Worm (Caenorhabditis elegans) whole organism, L2 larva: ENCODE data around the gene F44F4.15.

ENCODE experiments used
- C34F6.9 ChIP-seq: fragments of 150-350 bp; optimal IDR thresholded peaks from 2 replicates; lab custom pipeline; 2014; ENCODE audit warnings: missing biosample characterization, missing genetic modification characterization
- F13H6.1 ChIP-seq: sonication (generic microtip); optimal IDR thresholded peaks from 2 replicates; lab custom pipeline; 2016; ENCODE audit warnings: missing genetic modification characterization, missing compliant biosample characterization
- R02D3.7 ChIP-seq: fragments of 150-350 bp; optimal IDR thresholded peaks from 2 replicates; lab custom pipeline; 2014; ENCODE audit warnings: missing biosample characterization, missing genetic modification characterization
- Y55F3AM.14 ChIP-seq: fragments of 200-800 bp; sonication (Bioruptor generic); optimal IDR thresholded peaks from 2 replicates; lab custom pipeline; 2018; ENCODE audit warnings: mild to moderate bottlenecking, missing genetic modification characterization, missing compliant biosample characterization
- ZK546.5 ChIP-seq: sonication (generic microtip); optimal IDR thresholded peaks from 2 replicates; lab custom pipeline; 2017; ENCODE audit warnings: missing biosample characterization, missing genetic modification characterization
- aly-2 ChIP-seq: fragments of 150-350 bp; optimal IDR thresholded peaks from 2 replicates; lab custom pipeline; 2014; ENCODE audit warnings: missing biosample characterization, missing genetic modification characterization
- ama-1 ChIP-seq: fragments of 150-350 bp; optimal IDR thresholded peaks from 2 replicates; lab custom pipeline; 2018; ENCODE audit warnings: inconsistent platforms
- blmp-1 ChIP-seq: sonication (generic microtip); optimal IDR thresholded peaks from 2 replicates; lab custom pipeline; 2017; ENCODE audit warnings: missing genetic modification characterization, mild to moderate bottlenecking, missing compliant biosample characterization, antibody characterized with exemption, moderate library complexity; ENCODE audit not compliant: insufficient read depth
- ceh-16 ChIP-seq: fragments of 150-350 bp; optimal IDR thresholded peaks from 2 replicates; lab custom pipeline; 2014; ENCODE audit warnings: missing biosample characterization, missing genetic modification characterization
- crh-2 ChIP-seq: sonication (generic microtip); optimal IDR thresholded peaks from 2 replicates; lab custom pipeline; 2017; ENCODE audit warnings: missing biosample characterization, missing genetic modification characterization
- dmd-4 ChIP-seq: sonication (generic microtip); optimal IDR thresholded peaks from 2 replicates; lab custom pipeline; 2017; ENCODE audit warnings: missing biosample characterization, missing genetic modification characterization
- egl-27 ChIP-seq: sonication (generic microtip); optimal IDR thresholded peaks from 3 replicates; lab custom pipeline; 2017; ENCODE audit warnings: missing biosample characterization, missing genetic modification reagents, missing genetic modification characterization
- elt-1 ChIP-seq: fragments of 150-350 bp; optimal IDR thresholded peaks from 2 replicates; lab custom pipeline; 2014; ENCODE audit warnings: missing biosample characterization, missing genetic modification characterization
- elt-3 ChIP-seq: sonication (generic microtip); optimal IDR thresholded peaks from 2 replicates; lab custom pipeline; 2017; ENCODE audit warnings: missing biosample characterization, missing genetic modification characterization
- fos-1 ChIP-seq: fragments of 150-350 bp; optimal IDR thresholded peaks from 2 replicates; lab custom pipeline; 2014; ENCODE audit warnings: missing biosample characterization, missing genetic modification characterization
- gmeb-1 ChIP-seq: fragments of 150-350 bp; optimal IDR thresholded peaks from 2 replicates; lab custom pipeline; 2014; ENCODE audit warnings: missing biosample characterization, missing genetic modification characterization
- lin-11 ChIP-seq: fragments of 150-350 bp; sonication (generic microtip); optimal IDR thresholded peaks from 2 replicates; lab custom pipeline; 2014; ENCODE audit warnings: missing biosample characterization, missing genetic modification characterization, inconsistent platforms, mixed read lengths
- lin-13 ChIP-seq: fragments of 150-350 bp; optimal IDR thresholded peaks from 2 replicates; lab custom pipeline; 2014; ENCODE audit warnings: missing biosample characterization, missing genetic modification reagents, missing genetic modification characterization
- lin-39 ChIP-seq: fragments of 150-350 bp; optimal IDR thresholded peaks from 2 replicates; lab custom pipeline; 2014; ENCODE audit warnings: missing biosample characterization, missing genetic modification reagents, missing genetic modification characterization
- lsy-2 ChIP-seq, 2 experiments: fragments of 150-350 bp in 1 of 2; sonication (generic microtip) in 1 of 2; optimal IDR thresholded peaks; 2 replicates each; lab custom pipeline; 2014 to 2017; ENCODE audit warnings: missing biosample characterization in 2 of 2, missing genetic modification characterization in 2 of 2
- mab-5 ChIP-seq: fragments of 150-350 bp; optimal IDR thresholded peaks from 2 replicates; lab custom pipeline; 2014; ENCODE audit warnings: missing biosample characterization, missing genetic modification characterization
- mbf-1 ChIP-seq: sonication (generic microtip); optimal IDR thresholded peaks from 2 replicates; lab custom pipeline; 2017; ENCODE audit warnings: missing biosample characterization, missing genetic modification characterization
- mdl-1 ChIP-seq, 2 experiments: fragments of 150-350 bp in 1 of 2; sonication (generic microtip) in 1 of 2; optimal IDR thresholded peaks; 2 replicates each; lab custom pipeline; 2017; ENCODE audit warnings: missing biosample characterization in 2 of 2, missing genetic modification characterization in 2 of 2
- nhr-10 ChIP-seq: sonication (generic microtip); optimal IDR thresholded peaks from 2 replicates; lab custom pipeline; 2017; ENCODE audit warnings: missing biosample characterization, missing genetic modification characterization
- nhr-12 ChIP-seq: fragments of 150-350 bp; optimal IDR thresholded peaks from 2 replicates; lab custom pipeline; 2014; ENCODE audit warnings: missing biosample characterization, missing genetic modification characterization
- nhr-129 ChIP-seq: fragments of 150-350 bp; optimal IDR thresholded peaks from 2 replicates; lab custom pipeline; 2014; ENCODE audit warnings: missing biosample characterization, missing genetic modification characterization
- nhr-21 ChIP-seq: fragments of 150-350 bp; optimal IDR thresholded peaks from 2 replicates; lab custom pipeline; 2014; ENCODE audit warnings: missing biosample characterization, missing genetic modification characterization
- nhr-23 ChIP-seq: fragments of 150-350 bp; optimal IDR thresholded peaks from 2 replicates; lab custom pipeline; 2014; ENCODE audit warnings: missing biosample characterization, missing genetic modification reagents, missing genetic modification characterization
- nhr-237 ChIP-seq: fragments of 150-350 bp; optimal IDR thresholded peaks from 2 replicates; lab custom pipeline; 2014; ENCODE audit warnings: missing biosample characterization, missing genetic modification characterization
- nhr-25 ChIP-seq: fragments of 150-350 bp; sonication (generic microtip); optimal IDR thresholded peaks from 3 replicates; lab custom pipeline; 2014; ENCODE audit warnings: missing biosample characterization, missing genetic modification characterization
- nhr-6 ChIP-seq: fragments of 150-350 bp; optimal IDR thresholded peaks from 2 replicates; lab custom pipeline; 2014; ENCODE audit warnings: missing biosample characterization, missing genetic modification characterization
- nhr-77 ChIP-seq: fragments of 150-350 bp; optimal IDR thresholded peaks from 2 replicates; lab custom pipeline; 2014; ENCODE audit warnings: missing biosample characterization, missing genetic modification characterization
- peb-1 ChIP-seq: fragments of 150-350 bp; optimal IDR thresholded peaks from 2 replicates; lab custom pipeline; 2014; ENCODE audit warnings: missing biosample characterization, missing genetic modification characterization
- sem-4 ChIP-seq: fragments of 150-350 bp; optimal IDR thresholded peaks from 2 replicates; lab custom pipeline; 2014; ENCODE audit warnings: missing biosample characterization, missing genetic modification reagents, missing genetic modification characterization
- skn-1 ChIP-seq: sonication (generic microtip); optimal IDR thresholded peaks from 2 replicates; lab custom pipeline; 2017; ENCODE audit warnings: missing biosample characterization, missing genetic modification characterization
- sma-3 ChIP-seq: sonication (generic microtip); optimal IDR thresholded peaks from 2 replicates; lab custom pipeline; 2016; ENCODE audit warnings: missing genetic modification reagents, missing genetic modification characterization, missing compliant biosample characterization
- sma-9 ChIP-seq, 2 experiments: fragments of 150-350 bp in 1 of 2; sonication (generic microtip) in 1 of 2; optimal IDR thresholded peaks; 2 replicates each; lab custom pipeline; 2014 to 2016; ENCODE audit warnings: missing genetic modification characterization in 2 of 2, mild to moderate bottlenecking in 1 of 2, missing biosample characterization in 1 of 2, missing compliant biosample characterization in 1 of 2, missing genetic modification reagents in 1 of 2, moderate library complexity in 1 of 2
- snpc-4 ChIP-seq: fragments of 150-350 bp; optimal IDR thresholded peaks from 2 replicates; lab custom pipeline; 2014; ENCODE audit warnings: missing biosample characterization, missing genetic modification characterization
- unc-39 ChIP-seq: fragments of 150-350 bp; optimal IDR thresholded peaks from 2 replicates; lab custom pipeline; 2014; ENCODE audit warnings: missing biosample characterization, missing genetic modification characterization
- unc-55 ChIP-seq: fragments of 150-350 bp; sonication (generic microtip); optimal IDR thresholded peaks from 3 replicates; lab custom pipeline; 2014; ENCODE audit warnings: missing biosample characterization, missing genetic modification reagents, missing genetic modification characterization
- unc-62 ChIP-seq: fragments of 150-350 bp; optimal IDR thresholded peaks from 2 replicates; lab custom pipeline; 2014; ENCODE audit warnings: missing biosample characterization, missing genetic modification reagents, missing genetic modification characterization
- zag-1 ChIP-seq: fragments of 150-350 bp; optimal IDR thresholded peaks from 2 replicates; lab custom pipeline; 2014; ENCODE audit warnings: missing biosample characterization, missing genetic modification characterization
- ztf-1 ChIP-seq: fragments of 200-800 bp; sonication (Bioruptor generic); conservative IDR thresholded peaks from 2 replicates; pipeline ENCODE4 v1.3.6; 2022; ENCODE audit warnings: missing genetic modification characterization, missing compliant biosample characterization
- ztf-11 ChIP-seq: sonication (generic microtip); optimal IDR thresholded peaks from 2 replicates; lab custom pipeline; 2017; ENCODE audit warnings: missing biosample characterization, missing genetic modification characterization
- ztf-4 ChIP-seq: fragments of 150-350 bp; optimal IDR thresholded peaks from 2 replicates; lab custom pipeline; 2014; ENCODE audit warnings: missing biosample characterization, missing genetic modification characterization

F44F4.15 gene

ce11 chrII:10914366-10914765 is at the start of gene F44F4.15:
F44F4.15 (plus strand) TSS chrII:10914666.
- TF ChIP-seq lin-13, result no peak
- no peak for TF ChIP-seq ztf-11 (tag; lab: Kevin White, UChicago)
- TF ChIP-seq egl-27, result no peak
- TF ChIP-seq nhr-23 (tag; lab: Kevin White, UChicago), result no peak
- TF ChIP-seq dmd-4 (tag; lab: Kevin White, UChicago), result no peak

ce11 chrII:10867219-10867618 is 47.2 kb upstream of the F44F4.15 start:
- TF ChIP-seq nhr-10 (tag; lab: Kevin White, UChicago) (no peak), dmd-4 (tag; lab: Kevin White, UChicago) (no peak), lin-39 (tag; lab: Kevin White, UChicago) (no peak), ZK546.5 (no peak), Y55F3AM.14 (no peak), gmeb-1 (tag; lab: Kevin White, UChicago) (peak; percentile 30), zag-1 (tag; lab: Kevin White, UChicago) (no peak), mdl-1 (tag; optimal IDR thresholded peaks at IDR 0.05; lab: Kevin White, UChicago) (no peak), nhr-25 (no peak), unc-55 (GFP tag; lab: Kevin White, UChicago) (peak; percentile 30), mab-5 (tag; lab: Kevin White, UChicago) (no peak), fos-1 (tag; lab: Kevin White, UChicago) (peak; percentile 54), sma-3 (no peak), C34F6.9 (peak; percentile 42), ztf-4 (no peak), nhr-77 (tag; lab: Kevin White, UChicago) (no peak), lin-11 (tag; lab: Kevin White, UChicago) (no peak), F13H6.1 (tag; lab: Kevin White, UChicago) (peak; percentile 59), sma-9 (GFP tag; optimal IDR thresholded peaks at IDR 0.05; lab: Kevin White, UChicago) (peak; percentile 29), sma-9 (tag; optimal IDR thresholded peaks at IDR 0.05; lab: Kevin White, UChicago) (no peak), blmp-1 (no peak), lsy-2 (tag; optimal IDR thresholded peaks at IDR 0.05; lab: Kevin White, UChicago) (peak in 1 of 2 experiments; percentile 73), nhr-6 (tag; lab: Kevin White, UChicago) (no peak), crh-2 (tag; lab: Kevin White, UChicago) (peak; percentile 69), unc-62 (GFP tag; lab: Kevin White, UChicago) (no peak), nhr-129 (tag; lab: Kevin White, UChicago) (peak; percentile 42), mbf-1 (no peak), snpc-4 (tag; lab: Kevin White, UChicago) (no peak), sem-4 (tag; lab: Kevin White, UChicago) (no peak), nhr-21 (tag; lab: Kevin White, UChicago) (no peak), elt-3 (tag; lab: Kevin White, UChicago) (no peak), aly-2 (tag; lab: Kevin White, UChicago) (no peak), elt-1 (tag; lab: Kevin White, UChicago) (no peak), ceh-16 (no peak), egl-27 (no peak), nhr-12 (no peak)
- TF ChIP-seq, all 48 proteins: peak for 9

ce11 chrII:10868670-10869246 is 45.7 kb upstream of the F44F4.15 start, which contains the start of the genes gmps-1 and cap-2:
gmps-1 (minus strand) TSS chrII:10868720.
cap-2 (plus strand) TSS chrII:10869196.
- peak; percentile 100 for TF ChIP-seq lsy-2 (tag; optimal IDR thresholded peaks at IDR 0.05; lab: Kevin White, UChicago)
- peak; percentile 87 for TF ChIP-seq nhr-129 (tag; lab: Kevin White, UChicago)
- no peak for TF ChIP-seq skn-1
- TF ChIP-seq zag-1 (tag; lab: Kevin White, UChicago), result peak; percentile 73
- TF ChIP-seq ztf-11 (tag; lab: Kevin White, UChicago), result no peak
- peak; percentile 94 for TF ChIP-seq gmeb-1 (tag; lab: Kevin White, UChicago)
- peak; percentile 97 for TF ChIP-seq nhr-25
- TF ChIP-seq R02D3.7 (tag; lab: Kevin White, UChicago), result peak; percentile 95
- peak; percentile 95 for TF ChIP-seq nhr-21 (tag; lab: Kevin White, UChicago)
- no peak for TF ChIP-seq ztf-1 (GFP tag; lab: Robert Waterston, UW)
- no peak for TF ChIP-seq peb-1 (tag; lab: Kevin White, UChicago)
- TF ChIP-seq elt-3 (tag; lab: Kevin White, UChicago), result no peak
- peak; percentile 52 to 79 for TF ChIP-seq mdl-1 (tag; optimal IDR thresholded peaks at IDR 0.05; lab: Kevin White, UChicago)
- no peak for TF ChIP-seq nhr-23 (tag; lab: Kevin White, UChicago)
- peak; percentile 94 for TF ChIP-seq fos-1 (tag; lab: Kevin White, UChicago)
- TF ChIP-seq nhr-77 (tag; lab: Kevin White, UChicago), result peak; percentile 65
- TF ChIP-seq lin-39 (tag; lab: Kevin White, UChicago), result peak; percentile 0
- peak; percentile 97 for TF ChIP-seq crh-2 (tag; lab: Kevin White, UChicago)
- TF ChIP-seq unc-39 (tag; lab: Kevin White, UChicago), result no peak
- peak; percentile 96 for TF ChIP-seq ztf-4
- peak; percentile 87 for TF ChIP-seq unc-62 (GFP tag; lab: Kevin White, UChicago)
- TF ChIP-seq nhr-12, result peak; percentile 22
- peak; percentile 97 for TF ChIP-seq F13H6.1 (tag; lab: Kevin White, UChicago)
- TF ChIP-seq sma-9 (GFP tag; optimal IDR thresholded peaks at IDR 0.05; lab: Kevin White, UChicago), result peak; percentile 98
- TF ChIP-seq sma-9 (tag; optimal IDR thresholded peaks at IDR 0.05; lab: Kevin White, UChicago), result no peak
- peak; percentile 51 for TF ChIP-seq blmp-1
- peak; percentile 71 for TF ChIP-seq Y55F3AM.14
- TF ChIP-seq ama-1 (lab: Kevin White, UChicago), result peak; percentile 16
- peak; percentile 95 for TF ChIP-seq sma-3
- TF ChIP-seq elt-1 (tag; lab: Kevin White, UChicago), result no peak
- peak; percentile 97 for TF ChIP-seq lin-11 (tag; lab: Kevin White, UChicago)
- peak; percentile 99 for TF ChIP-seq unc-55 (GFP tag; lab: Kevin White, UChicago)
- peak; percentile 79 for TF ChIP-seq nhr-237
- TF ChIP-seq ZK546.5, result peak; percentile 78
- peak; percentile 76 for TF ChIP-seq ceh-16
- TF ChIP-seq mab-5 (tag; lab: Kevin White, UChicago), result peak; percentile 97
